Fruit fly (Drosophila melanogaster): Measurements from ENCODE around the gene Gsc.

The Gsc gene

dm6 chr2L:594635-595384 lies at the start of gene Gsc:
Gsc (minus strand) TSS chr2L:594685.
- no peak for TF ChIP-seq noc (tag; optimal IDR thresholded peaks at IDR 0.05)

dm6 chr2L:636507-636906 lies 42.0 kb upstream of the Gsc start:
- no peak for TF ChIP-seq noc (tag; optimal IDR thresholded peaks at IDR 0.05)

DNA sequence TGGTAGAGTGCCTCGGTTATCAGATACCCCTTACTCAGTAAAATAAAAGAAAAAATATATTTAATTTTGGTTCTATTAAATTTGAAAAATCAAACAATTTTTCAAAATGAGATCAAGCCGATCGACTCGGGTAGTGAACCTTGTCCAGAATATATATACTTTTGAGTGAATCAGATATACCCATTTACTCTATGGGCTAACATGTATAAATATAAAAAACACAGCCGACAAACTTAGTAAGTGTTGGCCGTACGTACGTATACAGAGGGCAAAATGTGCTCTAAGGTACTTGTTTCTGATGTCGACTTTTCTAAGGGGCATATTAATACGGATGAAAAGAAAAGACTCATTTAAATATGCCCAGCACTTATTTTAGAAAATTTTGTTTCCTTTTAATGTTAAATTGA lies 39.7 kb upstream of the Gsc start:
- no peak for TF ChIP-seq noc (tag; optimal IDR thresholded peaks at IDR 0.05)

DNA sequence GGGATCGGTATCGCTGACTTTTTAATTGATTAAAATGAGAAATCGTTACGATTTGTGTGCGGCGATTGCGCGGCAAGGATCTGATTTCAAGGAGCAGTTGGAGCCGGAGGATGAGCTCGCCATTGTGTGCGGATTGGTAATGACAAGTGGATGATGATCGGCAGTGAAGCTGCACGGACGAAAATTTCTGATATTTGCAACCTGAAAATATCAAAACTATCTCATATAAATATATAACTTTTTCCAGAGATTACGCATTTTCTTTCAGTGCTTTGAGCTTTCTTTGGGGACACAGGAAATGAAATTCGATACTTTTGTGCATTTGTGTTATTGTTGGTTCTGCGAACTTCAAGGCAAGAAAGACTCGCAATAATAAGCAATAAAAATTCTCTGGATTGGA lies 38.7 kb upstream of the Gsc start:
- TF ChIP-seq noc (tag; optimal IDR thresholded peaks at IDR 0.05), result no peak

DNA sequence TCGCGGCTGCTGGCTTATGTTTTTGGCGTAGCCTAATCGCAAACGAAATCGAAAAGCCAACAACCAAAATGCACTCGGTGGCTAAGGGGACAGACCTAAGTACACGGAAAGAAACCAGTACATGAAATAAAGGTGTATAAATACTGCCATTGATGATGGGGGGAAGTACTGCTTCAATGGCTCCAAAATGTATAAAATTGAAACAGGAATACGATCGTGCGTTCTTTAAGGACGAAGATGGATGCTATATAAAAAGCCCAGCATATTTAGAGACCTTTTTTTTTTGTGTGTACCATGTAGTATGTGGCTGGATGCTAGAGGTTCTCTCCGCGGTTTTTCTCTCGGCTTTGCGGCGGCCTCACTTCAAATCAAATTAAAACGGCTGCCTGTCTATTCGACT lies 35.7 kb upstream of the Gsc start:
- no peak for TF ChIP-seq noc (tag; optimal IDR thresholded peaks at IDR 0.05)

DNA sequence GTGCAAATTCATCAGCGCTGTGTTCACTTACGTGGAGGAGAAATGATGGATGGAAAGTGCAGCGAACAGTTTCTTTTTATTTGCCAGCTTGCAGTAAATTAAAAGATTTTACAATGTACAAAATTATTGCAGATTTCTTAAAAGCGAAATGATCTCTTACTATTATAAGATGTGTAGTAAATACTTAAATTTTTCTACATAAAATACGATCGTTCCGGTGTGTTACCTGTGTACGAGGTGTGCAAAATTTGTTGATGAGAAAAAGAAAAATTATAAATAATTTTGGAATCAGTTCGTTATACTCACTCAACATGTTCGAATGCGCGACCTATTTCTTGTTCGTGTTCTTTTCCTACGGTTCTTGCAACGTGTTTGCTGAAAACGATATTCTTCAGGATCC lies 30.9 kb upstream of the Gsc start, which contains the start of gene CG2839:
Gene CG2839, plus strand, starts transcription at position 301 of the 400 bp plus-strand sequence.
- no peak for TF ChIP-seq noc (tag; optimal IDR thresholded peaks at IDR 0.05)

dm6 chr2L:624317-624716 lies 29.8 kb upstream of the Gsc start, which contains the start of gene lectin-21Ca:
lectin-21Ca (plus strand) TSS chr2L:624617.
- TF ChIP-seq noc (tag; optimal IDR thresholded peaks at IDR 0.05), result no peak

DNA sequence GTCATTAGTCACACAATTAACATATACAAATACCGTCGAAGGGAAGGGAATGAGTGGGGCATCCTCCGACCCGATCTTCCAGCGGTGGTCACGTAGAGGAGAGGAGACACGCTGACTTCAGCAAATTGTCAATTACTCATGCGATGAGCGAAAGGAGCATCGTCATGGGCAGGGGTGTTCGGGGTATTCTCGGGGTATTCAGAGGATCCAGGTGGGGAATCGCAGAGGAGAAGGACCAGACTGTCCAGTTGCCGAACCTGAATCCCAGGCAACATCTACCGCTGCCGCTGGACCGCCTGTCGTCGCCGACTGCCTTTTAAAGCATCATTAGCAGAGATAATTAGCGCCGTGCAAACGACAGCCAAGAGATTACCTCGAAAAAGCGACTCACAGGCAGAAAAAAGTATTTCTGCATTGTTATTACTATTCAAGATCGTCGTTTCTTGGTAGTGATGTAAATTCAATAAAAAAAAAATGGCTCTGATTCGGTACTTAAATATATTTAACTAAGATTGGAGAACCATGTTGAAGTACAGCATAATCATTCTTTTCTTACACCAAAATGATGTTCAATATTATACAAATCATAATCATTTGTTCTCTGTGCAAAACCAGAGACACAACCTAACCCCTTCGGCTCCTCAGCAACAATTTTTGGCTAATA lies 28.9 kb upstream of the Gsc start:
- no peak for TF ChIP-seq noc (tag; optimal IDR thresholded peaks at IDR 0.05)

dm6 chr2L:621101-621500 lies 26.6 kb upstream of the Gsc start, which contains the start of gene lectin-21Cb:
lectin-21Cb (minus strand) TSS chr2L:621201.
- no peak for TF ChIP-seq noc (tag; optimal IDR thresholded peaks at IDR 0.05)

- no peak for TF ChIP-seq noc (tag; optimal IDR thresholded peaks at IDR 0.05)
These were observed 25.3 kb upstream of the Gsc start for dm6 chr2L:619739-620138.

dm6 chr2L:615023-615422 lies 20.5 kb upstream of the Gsc start:
- no peak for TF ChIP-seq noc (tag; optimal IDR thresholded peaks at IDR 0.05)

DNA sequence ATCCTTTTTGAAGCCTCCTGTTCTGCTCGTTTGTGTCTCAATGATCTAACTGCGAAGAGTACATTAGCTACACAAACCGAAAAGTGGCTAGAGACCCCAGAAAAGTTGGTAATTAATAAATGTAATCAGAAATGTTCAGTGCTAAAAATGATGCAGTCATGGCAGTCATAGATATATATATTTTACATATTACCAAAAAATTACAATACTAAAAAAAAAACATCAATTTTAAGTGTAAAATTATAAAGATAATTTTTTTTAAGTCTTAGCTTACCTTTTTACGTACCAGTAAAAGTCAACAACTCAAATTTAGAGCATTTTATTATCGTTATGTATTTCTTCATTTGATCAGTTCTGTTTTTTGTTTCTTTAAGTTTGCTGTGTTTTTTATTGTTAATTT lies 18.3 kb upstream of the Gsc start:
- TF ChIP-seq noc (tag; optimal IDR thresholded peaks at IDR 0.05), result no peak

DNA sequence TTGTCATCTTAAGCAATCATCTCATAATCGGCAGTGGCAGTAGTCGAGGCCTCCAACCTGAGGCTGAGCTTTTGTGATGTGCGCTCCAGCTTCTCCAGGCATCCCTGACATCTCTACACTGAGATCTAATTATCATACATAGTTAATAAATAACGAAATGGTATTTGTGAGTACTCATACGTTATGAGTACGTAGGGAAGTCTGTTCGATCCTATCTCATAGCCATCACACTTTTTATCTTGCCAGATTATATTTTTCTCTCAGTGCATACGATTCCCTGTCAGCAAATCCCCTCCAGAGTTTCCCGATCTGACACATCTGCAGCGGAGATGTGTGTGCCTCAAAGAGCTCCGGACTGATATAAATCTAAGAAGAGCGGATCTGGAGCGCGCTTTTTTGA lies 15.0 kb upstream of the Gsc start:
- no peak for TF ChIP-seq noc (tag; optimal IDR thresholded peaks at IDR 0.05)

DNA sequence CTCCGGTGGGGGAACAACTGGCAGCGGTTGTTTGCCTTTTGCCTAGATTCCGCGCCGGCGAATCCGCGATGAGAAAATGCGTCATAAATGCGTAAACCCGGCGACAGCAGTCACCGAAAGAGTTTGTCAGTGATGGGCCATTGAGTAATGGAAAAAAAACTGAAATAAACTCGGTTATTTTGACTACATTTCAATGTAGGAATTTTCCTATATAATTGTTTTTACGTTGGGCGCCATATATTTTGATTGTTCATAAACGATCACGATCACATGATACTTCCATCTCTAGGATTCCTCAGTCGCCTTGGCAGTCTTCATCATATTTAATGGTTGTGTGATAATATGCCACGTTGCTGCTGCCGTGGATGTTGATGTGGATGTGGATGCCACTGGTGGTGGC lies 13.7 kb upstream of the Gsc start:
- no peak for TF ChIP-seq noc (tag; optimal IDR thresholded peaks at IDR 0.05)

DNA sequence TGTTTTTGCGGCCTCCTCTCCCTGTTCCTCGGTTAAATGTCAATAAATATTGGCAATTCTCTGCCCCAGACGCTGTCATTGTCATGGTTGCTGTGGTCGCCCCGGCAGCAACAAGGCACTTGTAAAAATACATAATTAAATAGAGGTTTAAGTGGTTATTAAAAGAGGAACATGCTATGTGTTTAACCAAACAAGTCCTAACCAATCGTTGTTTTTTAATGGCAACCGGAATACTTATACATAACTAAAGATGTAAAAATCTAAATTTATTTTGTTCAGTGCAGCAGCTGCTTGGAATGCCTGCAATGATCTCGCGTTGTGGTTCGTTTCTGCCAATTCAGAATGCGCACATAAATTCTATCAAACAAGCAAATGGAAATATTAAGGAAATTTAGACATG lies 12.5 kb upstream of the Gsc start:
- TF ChIP-seq noc (tag; optimal IDR thresholded peaks at IDR 0.05), result no peak

DNA sequence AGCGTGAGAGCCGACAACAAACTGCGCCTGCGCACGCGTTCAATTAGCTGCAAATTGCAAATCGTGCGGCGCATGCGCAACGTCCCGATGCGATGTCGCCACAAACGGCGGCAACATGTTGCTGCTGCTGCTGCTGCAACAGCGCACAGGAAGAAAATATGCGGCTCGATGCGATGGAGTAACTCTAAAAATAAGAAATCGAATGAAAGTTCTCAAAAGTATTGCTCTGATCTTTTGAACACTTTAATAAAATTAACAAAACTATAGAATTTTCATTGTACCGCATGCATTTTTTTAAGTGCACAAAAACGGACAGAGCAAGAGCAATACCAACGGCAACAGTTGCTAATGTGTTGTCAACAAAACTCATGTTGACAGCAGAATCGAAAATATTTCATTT lies 11.7 kb upstream of the Gsc start:
- no peak for TF ChIP-seq noc (tag; optimal IDR thresholded peaks at IDR 0.05)

- TF ChIP-seq noc (tag; optimal IDR thresholded peaks at IDR 0.05), result no peak
These were observed 9.6 kb upstream of the Gsc start for dm6 chr2L:604060-604459.
